Worm (Caenorhabditis elegans): ENCODE measurements around the gene mab-10.

DNA sequence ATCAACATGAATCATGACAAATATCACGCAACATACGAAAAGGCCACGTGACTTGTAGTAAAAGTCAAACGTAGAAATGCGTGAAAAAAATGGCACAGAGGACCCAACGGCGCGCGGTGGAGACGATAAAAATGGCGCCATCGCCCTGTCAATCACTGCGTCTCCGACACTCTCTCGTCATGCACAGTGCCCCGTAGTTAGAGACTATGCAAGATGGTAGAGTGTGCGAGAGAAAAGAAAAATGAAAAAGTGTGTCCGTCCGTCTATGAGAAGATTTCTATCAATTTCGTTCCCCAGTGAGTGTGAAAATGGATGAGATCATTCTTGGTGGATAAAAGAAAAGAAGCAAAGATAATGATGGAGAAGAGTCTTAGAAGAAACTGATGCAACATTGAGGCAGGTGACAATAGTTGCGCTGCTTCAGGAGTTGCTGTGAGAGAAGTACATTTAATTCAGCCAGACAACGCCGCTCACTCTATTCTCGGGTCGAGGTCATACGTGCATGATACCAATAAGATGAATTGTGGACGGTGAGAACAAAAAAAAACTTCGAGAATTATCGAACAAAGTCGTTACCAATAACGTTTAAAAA lies 27.7 kb downstream of the mab-10 start:
- TF ChIP-seq tbx-2 (tag; optimal IDR thresholded peaks at IDR 0.05) (peak; percentile 59), unc-62 (GFP tag; optimal IDR thresholded peaks at IDR 0.05) (no peak), ztf-4 (tag; optimal IDR thresholded peaks at IDR 0.05) (peak; percentile 73)

All from whole organism, L1 larva.